Worm (Caenorhabditis elegans) whole organism, L2 larva: Measurements from ENCODE around the gene irld-9.

ENCODE experiments used
- elt-3 ChIP-seq: sonication (generic microtip); optimal IDR thresholded peaks from 2 replicates; lab custom pipeline; 2017; ENCODE audit warnings: missing biosample characterization, missing genetic modification characterization
- fos-1 ChIP-seq: fragments of 150-350 bp; optimal IDR thresholded peaks from 2 replicates; lab custom pipeline; 2014; ENCODE audit warnings: missing biosample characterization, missing genetic modification characterization
- lin-13 ChIP-seq: fragments of 150-350 bp; optimal IDR thresholded peaks from 2 replicates; lab custom pipeline; 2014; ENCODE audit warnings: missing biosample characterization, missing genetic modification reagents, missing genetic modification characterization
- lin-39 ChIP-seq: fragments of 150-350 bp; optimal IDR thresholded peaks from 2 replicates; lab custom pipeline; 2014; ENCODE audit warnings: missing biosample characterization, missing genetic modification reagents, missing genetic modification characterization
- unc-62 ChIP-seq: fragments of 150-350 bp; optimal IDR thresholded peaks from 2 replicates; lab custom pipeline; 2014; ENCODE audit warnings: missing biosample characterization, missing genetic modification reagents, missing genetic modification characterization
- zag-1 ChIP-seq: fragments of 150-350 bp; optimal IDR thresholded peaks from 2 replicates; lab custom pipeline; 2014; ENCODE audit warnings: missing biosample characterization, missing genetic modification characterization

ce11 chrII:1731932-1732331 lies 6.8 kb downstream of the irld-9 start, which contains the start of gene ceh-82:
- TF ChIP-seq unc-62 (GFP tag; lab: Kevin White, UChicago) (no peak), lin-13 (GFP tag; lab: Kevin White, UChicago) (no peak), elt-3 (tag; lab: Kevin White, UChicago) (no peak), fos-1 (tag; lab: Kevin White, UChicago) (no peak), lin-39 (tag; lab: Kevin White, UChicago) (no peak), zag-1 (tag; lab: Kevin White, UChicago) (no peak)
